Worm (Caenorhabditis elegans) whole organism, L4 larva: ENCODE data around the gene EGAP1.1.

Experiments
- F26F4.8 ChIP-seq: fragments of 200-800 bp; sonication (Bioruptor generic); conservative IDR thresholded peaks from 2 replicates; pipeline ENCODE4 v1.3.6; 2022; ENCODE audit warnings: missing genetic modification characterization, missing compliant biosample characterization
- Y105C5A.15 ChIP-seq: fragments of 200-800 bp; sonication (Bioruptor generic); IDR thresholded peaks from 2 replicates; pipeline ENCODE4 v1.3.6; 2022; ENCODE audit warnings: missing genetic modification characterization, missing compliant biosample characterization
- Y48G9A.11 ChIP-seq: fragments of 200-800 bp; sonication (Bioruptor generic); IDR thresholded peaks from 2 replicates; pipeline ENCODE4 v1.3.6; 2022; ENCODE audit warnings: missing genetic modification reagents, missing genetic modification characterization, missing compliant biosample characterization
- Y75B8A.6 ChIP-seq: fragments of 200-800 bp; sonication (Bioruptor generic); IDR thresholded peaks from 2 replicates; pipeline ENCODE4 v1.3.6; 2022; ENCODE audit warnings: missing genetic modification reagents, missing genetic modification characterization, missing compliant biosample characterization
- ama-1 ChIP-seq: fragments of 150-350 bp; optimal IDR thresholded peaks from 2 replicates; lab custom pipeline; 2014; ENCODE audit warnings: inconsistent platforms, mixed read lengths
- arid-1 ChIP-seq: fragments of 200-800 bp; sonication (Bioruptor generic); conservative IDR thresholded peaks from 2 replicates; pipeline ENCODE4 v1.3.6; 2022; ENCODE audit warnings: missing genetic modification reagents, missing genetic modification characterization, missing compliant biosample characterization
- ceh-20 ChIP-seq: fragments of 200-800 bp; sonication (Bioruptor generic); IDR thresholded peaks from 2 replicates; pipeline ENCODE4 v1.3.6; 2022; ENCODE audit warnings: missing genetic modification reagents, missing genetic modification characterization, missing compliant biosample characterization
- ceh-28 ChIP-seq: fragments of 150-350 bp; optimal IDR thresholded peaks from 2 replicates; lab custom pipeline; 2014; ENCODE audit warnings: missing biosample characterization, missing genetic modification reagents, missing genetic modification characterization
- ceh-32 ChIP-seq: sonication (generic microtip); optimal IDR thresholded peaks from 2 replicates; lab custom pipeline; 2016; ENCODE audit warnings: mild to moderate bottlenecking, missing genetic modification characterization, missing compliant biosample characterization; ENCODE audit not compliant: poor library complexity
- ceh-82 ChIP-seq: sonication (generic microtip); optimal IDR thresholded peaks from 2 replicates; lab custom pipeline; 2017; ENCODE audit warnings: missing biosample characterization, missing genetic modification characterization
- ces-1 ChIP-seq: fragments of 150-350 bp; sonication (generic microtip); optimal IDR thresholded peaks from 4 replicates; lab custom pipeline; 2014; ENCODE audit warnings: missing biosample characterization, missing genetic modification reagents, missing genetic modification characterization
- daf-12 ChIP-seq: fragments of 150-350 bp; optimal IDR thresholded peaks from 2 replicates; lab custom pipeline; 2014; ENCODE audit warnings: missing biosample characterization, missing genetic modification reagents, missing genetic modification characterization
- daf-16 ChIP-seq, 3 experiments: sonication (generic microtip); optimal IDR thresholded peaks; 2 replicates each; lab custom pipeline; 2016 to 2017; ENCODE audit warnings: missing genetic modification characterization in 3 of 3, missing genetic modification reagents in 3 of 3, mild to moderate bottlenecking in 2 of 3, missing compliant biosample characterization in 2 of 3, missing biosample characterization in 1 of 3, moderate library complexity in 1 of 3
- daf-19 ChIP-seq: fragments of 200-800 bp; sonication (Bioruptor generic); conservative IDR thresholded peaks from 2 replicates; pipeline ENCODE4 v1.3.6; 2022; ENCODE audit warnings: missing genetic modification characterization, missing compliant biosample characterization
- dmd-6 ChIP-seq: fragments of 200-800 bp; sonication (Bioruptor generic); IDR thresholded peaks from 2 replicates; pipeline ENCODE4 v1.3.6; 2022; ENCODE audit warnings: missing genetic modification reagents, missing genetic modification characterization, missing compliant biosample characterization
- duxl-1 ChIP-seq: sonication (generic microtip); optimal IDR thresholded peaks from 2 replicates; lab custom pipeline; 2016; ENCODE audit warnings: mild to moderate bottlenecking, missing genetic modification characterization, moderate library complexity, missing compliant biosample characterization; ENCODE audit not compliant: poor library complexity
- dve-1 ChIP-seq: sonication (generic microtip); optimal IDR thresholded peaks from 2 replicates; lab custom pipeline; 2017; ENCODE audit warnings: antibody characterized with exemption, mild to moderate bottlenecking, missing genetic modification characterization, missing compliant biosample characterization; ENCODE audit not compliant: insufficient read depth
- gei-8 ChIP-seq: fragments of 200-800 bp; sonication (Bioruptor generic); optimal IDR thresholded peaks from 2 replicates; lab custom pipeline; 2018; ENCODE audit warnings: mild to moderate bottlenecking, missing genetic modification characterization, missing compliant biosample characterization
- jun-1 ChIP-seq: fragments of 150-350 bp; optimal IDR thresholded peaks from 2 replicates; lab custom pipeline; 2014; ENCODE audit warnings: missing biosample characterization, missing genetic modification reagents, missing genetic modification characterization
- lim-7 ChIP-seq: fragments of 200-800 bp; sonication (Bioruptor generic); IDR thresholded peaks from 2 replicates; pipeline ENCODE4 v1.3.6; 2022; ENCODE audit warnings: missing genetic modification characterization, missing compliant biosample characterization
- lin-13 ChIP-seq: fragments of 150-350 bp; optimal IDR thresholded peaks from 2 replicates; lab custom pipeline; 2014; ENCODE audit warnings: missing biosample characterization, missing genetic modification reagents, missing genetic modification characterization
- lin-38 ChIP-seq: fragments of 200-800 bp; sonication (Bioruptor generic); IDR thresholded peaks from 2 replicates; pipeline ENCODE4 v1.3.6; 2022; ENCODE audit warnings: missing genetic modification reagents, missing genetic modification characterization, missing compliant biosample characterization
- lin-39 ChIP-seq: fragments of 150-350 bp; optimal IDR thresholded peaks from 2 replicates; lab custom pipeline; 2014; ENCODE audit warnings: missing biosample characterization, missing genetic modification reagents, missing genetic modification characterization
- lsy-2 ChIP-seq, 2 experiments: fragments of 150-350 bp in 1 of 2; sonication (generic microtip) in 1 of 2; optimal IDR thresholded peaks; 2 replicates each; lab custom pipeline; 2014 to 2017; ENCODE audit warnings: missing biosample characterization in 2 of 2, missing genetic modification characterization in 2 of 2
- madf-5 ChIP-seq, 2 experiments: fragments of 200-800 bp; sonication (Bioruptor generic); IDR thresholded peaks; 2 replicates each; pipeline ENCODE4 v1.3.6; 2022; ENCODE audit warnings: missing compliant biosample characterization in 2 of 2, missing genetic modification characterization in 2 of 2
- madf-9 ChIP-seq: fragments of 200-800 bp; sonication (Bioruptor generic); conservative IDR thresholded peaks from 2 replicates; pipeline ENCODE4 v1.3.6; 2022; ENCODE audit warnings: missing genetic modification reagents, missing genetic modification characterization, missing compliant biosample characterization
- mdl-1 ChIP-seq, 2 experiments: fragments of 150-350 bp in 1 of 2; sonication (generic microtip) in 1 of 2; optimal IDR thresholded peaks; 2 replicates each; lab custom pipeline; 2014 to 2017; ENCODE audit warnings: missing biosample characterization in 2 of 2, missing genetic modification characterization in 2 of 2
- mes-2 ChIP-seq: sonication (generic microtip); optimal IDR thresholded peaks from 2 replicates; lab custom pipeline; 2016; ENCODE audit warnings: missing genotype, mild to moderate bottlenecking, missing genetic modification characterization, missing compliant biosample characterization; ENCODE audit not compliant: poor library complexity, severe bottlenecking
- mxl-3 ChIP-seq: fragments of 200-800 bp; sonication (Bioruptor generic); optimal IDR thresholded peaks from 2 replicates; lab custom pipeline; 2018; ENCODE audit warnings: mild to moderate bottlenecking, missing genetic modification characterization, missing compliant biosample characterization
- nhr-10 ChIP-seq: fragments of 150-350 bp; optimal IDR thresholded peaks from 2 replicates; lab custom pipeline; 2014; ENCODE audit warnings: missing biosample characterization, missing genetic modification characterization
- nhr-111 ChIP-seq: fragments of 200-800 bp; sonication (Bioruptor generic); optimal IDR thresholded peaks from 2 replicates; lab custom pipeline; 2018; ENCODE audit warnings: mild to moderate bottlenecking, missing genetic modification characterization, missing compliant biosample characterization
- nhr-237 ChIP-seq: sonication (generic microtip); optimal IDR thresholded peaks from 2 replicates; lab custom pipeline; 2017; ENCODE audit warnings: missing biosample characterization, missing genetic modification characterization
- nhr-25 ChIP-seq: sonication (generic microtip); optimal IDR thresholded peaks from 2 replicates; lab custom pipeline; 2017; ENCODE audit warnings: missing genetic modification characterization, mild to moderate bottlenecking, missing compliant biosample characterization, antibody characterized with exemption, moderate library complexity, borderline replicate concordance; ENCODE audit not compliant: insufficient read depth
- nhr-28 ChIP-seq: fragments of 150-350 bp; optimal IDR thresholded peaks from 2 replicates; lab custom pipeline; 2014; ENCODE audit warnings: missing biosample characterization, missing genetic modification characterization
- nhr-42 ChIP-seq: fragments of 200-800 bp; sonication (Bioruptor generic); IDR thresholded peaks from 2 replicates; pipeline ENCODE4 v1.3.6; 2022; ENCODE audit warnings: missing genetic modification characterization, missing compliant biosample characterization
- nhr-48 ChIP-seq: sonication (generic microtip); optimal IDR thresholded peaks from 2 replicates; lab custom pipeline; 2016; ENCODE audit warnings: mild to moderate bottlenecking, missing genetic modification characterization, missing compliant biosample characterization
- nhr-77 ChIP-seq: fragments of 150-350 bp; optimal IDR thresholded peaks from 2 replicates; lab custom pipeline; 2014; ENCODE audit warnings: missing biosample characterization, missing genetic modification characterization
- pha-4 ChIP-seq, 2 experiments: fragments of 150-350 bp in 1 of 2; fragments of 200-800 bp in 1 of 2; sonication (Bioruptor generic) in 1 of 2; IDR thresholded peaks in 1 of 2; optimal IDR thresholded peaks in 1 of 2; 2 replicates each; pipeline versions ENCODE4 v1.3.6 to Lab custom; 2014 to 2022; ENCODE audit warnings: missing genetic modification characterization in 2 of 2, missing genetic modification reagents in 2 of 2, missing biosample characterization in 1 of 2, missing compliant biosample characterization in 1 of 2
- pqm-1 ChIP-seq: sonication (generic microtip); optimal IDR thresholded peaks from 2 replicates; lab custom pipeline; 2017; ENCODE audit warnings: missing biosample characterization, missing genetic modification characterization
- rbr-2 ChIP-seq: sonication (generic microtip); optimal IDR thresholded peaks from 2 replicates; lab custom pipeline; 2016; ENCODE audit warnings: missing genotype, missing genetic modification characterization, missing compliant biosample characterization
- saeg-2 ChIP-seq: fragments of 200-800 bp; sonication (Bioruptor generic); IDR thresholded peaks from 2 replicates; pipeline ENCODE4 v1.3.6; 2022; ENCODE audit warnings: missing genetic modification reagents, missing genetic modification characterization, missing compliant biosample characterization
- set-16 ChIP-seq: fragments of 200-800 bp; sonication (Bioruptor generic); IDR thresholded peaks from 2 replicates; pipeline ENCODE4 v1.3.6; 2022; ENCODE audit warnings: missing genetic modification reagents, missing genetic modification characterization, missing compliant biosample characterization
- snpc-1.2 ChIP-seq: fragments of 200-800 bp; sonication (Bioruptor generic); IDR thresholded peaks from 2 replicates; pipeline ENCODE4 v1.3.6; 2022; ENCODE audit warnings: missing genetic modification reagents, missing genetic modification characterization, missing compliant biosample characterization
- snpc-4 ChIP-seq: fragments of 150-350 bp; optimal IDR thresholded peaks from 2 replicates; lab custom pipeline; 2014; ENCODE audit warnings: missing biosample characterization, missing genetic modification characterization
- tag-97 ChIP-seq: fragments of 200-800 bp; sonication (Bioruptor generic); IDR thresholded peaks from 2 replicates; pipeline ENCODE4 v1.3.6; 2022; ENCODE audit warnings: missing genetic modification characterization, missing compliant biosample characterization
- tra-1 ChIP-seq: fragments of 200-800 bp; sonication (Bioruptor generic); IDR thresholded peaks from 2 replicates; pipeline ENCODE4 v1.3.6; 2022; ENCODE audit warnings: missing genetic modification reagents, missing genetic modification characterization, missing compliant biosample characterization
- vab-7 ChIP-seq: fragments of 200-800 bp; sonication (Bioruptor generic); IDR thresholded peaks from 2 replicates; pipeline ENCODE4 v1.3.6; 2022; ENCODE audit warnings: missing genetic modification reagents, missing genetic modification characterization, missing compliant biosample characterization
- zag-1 ChIP-seq: fragments of 150-350 bp; optimal IDR thresholded peaks from 2 replicates; lab custom pipeline; 2014; ENCODE audit warnings: missing biosample characterization, missing genetic modification characterization
- zfp-2 ChIP-seq: sonication (generic microtip); optimal IDR thresholded peaks from 2 replicates; lab custom pipeline; 2016; ENCODE audit warnings: mild to moderate bottlenecking, missing genetic modification characterization, missing compliant biosample characterization
- ztf-11 ChIP-seq: fragments of 150-350 bp; optimal IDR thresholded peaks from 2 replicates; lab custom pipeline; 2014; ENCODE audit warnings: missing biosample characterization, missing genetic modification characterization

EGAP1.1 gene

DNA sequence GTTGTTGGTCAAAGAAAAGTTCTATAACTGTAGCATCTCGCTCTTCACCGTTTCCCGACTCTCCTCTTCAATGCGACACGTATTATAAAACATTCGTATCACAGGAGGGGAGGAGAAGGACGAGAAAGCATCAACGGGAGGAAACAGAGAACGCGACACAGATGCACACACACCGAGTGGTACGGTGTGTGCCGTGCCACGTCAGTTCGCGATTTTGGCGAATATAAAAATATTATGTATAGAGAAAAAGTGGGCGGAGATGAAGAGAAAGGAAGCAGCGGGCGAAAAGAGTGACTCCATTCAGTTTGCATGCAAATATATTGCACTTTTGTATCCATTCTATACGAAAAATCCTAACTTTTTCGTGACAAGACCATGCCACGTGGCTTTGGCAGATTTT is 22.3 kb downstream of the EGAP1.1 start:
- no peak for TF ChIP-seq saeg-2 (GFP tag; lab: Robert Waterston, UW)
- TF ChIP-seq daf-19 (GFP tag; lab: Robert Waterston, UW), result no peak
- no peak for TF ChIP-seq madf-9
- no peak for TF ChIP-seq tag-97 (GFP tag; lab: Robert Waterston, UW)
- TF ChIP-seq Y105C5A.15 (GFP tag; lab: Robert Waterston, UW), result no peak
- no peak for TF ChIP-seq snpc-1.2 (GFP tag; lab: Robert Waterston, UW)
- no peak for TF ChIP-seq ceh-28 (tag; lab: Kevin White, UChicago)
- no peak for TF ChIP-seq rbr-2 (tag; lab: Kevin White, UChicago)
- TF ChIP-seq lsy-2 (tag; optimal IDR thresholded peaks at IDR 0.05; lab: Kevin White, UChicago), result peak in 1 of 2 experiments; percentile 9
- TF ChIP-seq jun-1 (tag; lab: Kevin White, UChicago), result no peak
- no peak for TF ChIP-seq nhr-10 (tag; lab: Kevin White, UChicago)
- TF ChIP-seq ztf-11 (tag; lab: Kevin White, UChicago), result no peak
- no peak for TF ChIP-seq zfp-2
- TF ChIP-seq nhr-25 (tag; lab: Kevin White, UChicago), result no peak
- peak; percentile 42 for TF ChIP-seq nhr-28 (tag; lab: Kevin White, UChicago)
- TF ChIP-seq nhr-237 (tag; lab: Kevin White, UChicago), result no peak
- peak; percentile 79 for TF ChIP-seq dve-1 (tag; lab: Kevin White, UChicago)
- no peak for TF ChIP-seq vab-7
- no peak for TF ChIP-seq ceh-82 (tag; lab: Kevin White, UChicago)
- no peak for TF ChIP-seq nhr-42 (GFP tag; lab: Robert Waterston, UW)
- no peak for TF ChIP-seq lin-13 (GFP tag; lab: Kevin White, UChicago)
- 0 out of 2 replicates have a peak, but pooled peaks have one; percentile 15 for TF ChIP-seq arid-1
- TF ChIP-seq F26F4.8, result no peak
- no peak for TF ChIP-seq Y48G9A.11
- no peak for TF ChIP-seq ces-1 (GFP tag; lab: Kevin White, UChicago)
- no peak for TF ChIP-seq daf-12 (tag; lab: Kevin White, UChicago)
- TF ChIP-seq ceh-20 (GFP tag; lab: Robert Waterston, UW), result no peak
- no peak for TF ChIP-seq gei-8
- TF ChIP-seq nhr-77 (tag; lab: Kevin White, UChicago), result no peak
- TF ChIP-seq daf-16 (GFP tag; optimal IDR thresholded peaks at IDR 0.05; lab: Kevin White, UChicago), result no peak
- peak; percentile 62 for TF ChIP-seq daf-16 (tag; optimal IDR thresholded peaks at IDR 0.05; lab: Kevin White, UChicago)
- TF ChIP-seq set-16 (GFP tag; lab: Robert Waterston, UW), result no peak
- peak; percentile 39 for TF ChIP-seq duxl-1 (tag; lab: Kevin White, UChicago)
- peak; percentile 18; the same call in 1 of the 2 replicates for TF ChIP-seq lin-38 (GFP tag; lab: Robert Waterston, UW)
- 0 out of 2 replicates have a peak, but pooled peaks have one; percentile 14 for TF ChIP-seq dmd-6 (GFP tag; lab: Robert Waterston, UW)
- no peak for TF ChIP-seq madf-5 (GFP tag; IDR thresholded peaks at IDR 0.05; lab: Robert Waterston, UW)
- TF ChIP-seq ama-1 (lab: Kevin White, UChicago), result peak; percentile 38
- no peak; the same call in 1 of the 2 replicates for TF ChIP-seq pha-4 (GFP tag; IDR thresholded peaks at IDR 0.05; lab: Robert Waterston, UW)
- peak; percentile 24 for TF ChIP-seq pha-4 (tag; optimal IDR thresholded peaks at IDR 0.05; lab: Kevin White, UChicago)
- TF ChIP-seq nhr-48 (tag; lab: Kevin White, UChicago), result no peak
- peak; percentile 55 for TF ChIP-seq pqm-1
- no peak for TF ChIP-seq ceh-32
- TF ChIP-seq tra-1, result no peak
- TF ChIP-seq mdl-1 (tag; optimal IDR thresholded peaks at IDR 0.05; lab: Kevin White, UChicago), result no peak
- TF ChIP-seq nhr-111 (GFP tag; lab: Kevin White, UChicago), result no peak
- TF ChIP-seq snpc-4 (tag; lab: Kevin White, UChicago), result no peak
- no peak for TF ChIP-seq lin-39 (tag; lab: Kevin White, UChicago)
- TF ChIP-seq mxl-3 (GFP tag; lab: Kevin White, UChicago), result peak; percentile 13
- peak; percentile 47 for TF ChIP-seq mes-2
- no peak for TF ChIP-seq zag-1 (tag; lab: Kevin White, UChicago)
- TF ChIP-seq lim-7, result no peak
- no peak for TF ChIP-seq Y75B8A.6 (GFP tag; lab: Robert Waterston, UW)
